Worm (Caenorhabditis elegans): ENCODE data around the gene gei-4.
A peak's percentile ranks its signal among the peaks of the same experiment; 100 is the strongest.

The gei-4 gene

DNA sequence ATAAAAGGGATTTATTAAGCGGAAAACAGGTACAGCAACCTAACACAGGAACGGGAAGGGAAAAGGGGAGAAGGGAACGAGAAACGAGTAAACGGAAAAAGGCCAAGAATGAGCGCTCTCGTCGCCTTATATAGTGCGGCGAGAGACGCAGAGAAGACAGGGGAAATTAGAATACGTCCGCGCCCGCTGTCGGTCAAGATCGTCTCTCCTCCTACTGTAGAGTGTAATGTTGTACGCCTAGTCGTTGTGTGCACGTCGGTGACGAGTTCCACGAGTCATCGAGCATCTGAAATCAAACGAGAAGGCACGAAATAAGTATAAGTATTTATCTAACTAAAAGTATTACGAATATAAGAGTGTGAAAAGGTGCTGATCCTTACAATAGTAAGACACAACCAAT lies 43.4 kb downstream of the gei-4 start:
- no peak for TF ChIP-seq nhr-11 (tag; optimal IDR thresholded peaks at IDR 0.05)
- no peak for TF ChIP-seq ceh-6 (GFP tag; optimal IDR thresholded peaks at IDR 0.05)
- no peak for TF ChIP-seq che-1 (tag; optimal IDR thresholded peaks at IDR 0.05)
- no peak for TF ChIP-seq lim-6 (tag; optimal IDR thresholded peaks at IDR 0.05)
- no peak for TF ChIP-seq C38D4.7 (GFP tag; optimal IDR thresholded peaks at IDR 0.05)
- no peak for TF ChIP-seq syd-9 (tag; optimal IDR thresholded peaks at IDR 0.05)
- TF ChIP-seq ceh-19 (GFP tag; optimal IDR thresholded peaks at IDR 0.05) = no peak
- no peak for TF ChIP-seq hlh-8 (tag; optimal IDR thresholded peaks at IDR 0.05)

DNA sequence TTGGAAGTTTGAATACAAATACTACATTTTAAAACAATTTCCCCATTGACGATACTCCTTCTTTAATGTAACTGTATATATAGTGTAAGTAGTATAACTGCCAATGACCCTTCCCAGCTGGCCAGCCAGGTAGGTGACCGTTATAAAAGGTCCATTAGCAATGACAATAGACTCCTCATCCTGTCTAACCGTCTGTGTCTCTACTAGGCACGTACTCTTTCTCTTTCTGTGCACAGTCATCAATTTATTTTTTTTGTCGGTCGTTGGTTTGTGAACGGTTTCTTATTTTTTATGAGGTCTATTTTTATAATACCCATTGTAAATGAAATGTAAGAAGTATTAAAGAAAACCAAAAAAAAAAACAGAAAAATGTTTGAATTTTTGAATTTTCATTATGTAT lies 50.0 kb downstream of the gei-4 start:
- TF ChIP-seq ttx-3 (tag; optimal IDR thresholded peaks at IDR 0.05) = no peak
- no peak for TF ChIP-seq C08G9.2 (tag; optimal IDR thresholded peaks at IDR 0.05)
- TF ChIP-seq ceh-34 (tag; optimal IDR thresholded peaks at IDR 0.05) = no peak
- TF ChIP-seq pax-1 (tag; optimal IDR thresholded peaks at IDR 0.05) = no peak
- no peak for TF ChIP-seq hlh-13 (GFP tag; optimal IDR thresholded peaks at IDR 0.05)
- TF ChIP-seq nhr-232 (tag; optimal IDR thresholded peaks at IDR 0.05) = no peak
- no peak for TF ChIP-seq ceh-2 (tag; optimal IDR thresholded peaks at IDR 0.05)
- TF ChIP-seq ceh-31 (tag; optimal IDR thresholded peaks at IDR 0.05) = no peak
- TF ChIP-seq pqm-1 (tag; optimal IDR thresholded peaks at IDR 0.05) = no peak
- no peak for TF ChIP-seq pros-1 (tag; optimal IDR thresholded peaks at IDR 0.05)
- no peak for TF ChIP-seq mec-3 (tag; optimal IDR thresholded peaks at IDR 0.05; ENCODE audit: borderline replicate concordance)
- TF ChIP-seq dmd-4 (tag; optimal IDR thresholded peaks at IDR 0.05; ENCODE audit: borderline replicate concordance) = no peak
- TF ChIP-seq F13H6.1 (tag; optimal IDR thresholded peaks at IDR 0.05) = no peak
- no peak for TF ChIP-seq rnt-1 (tag; optimal IDR thresholded peaks at IDR 0.05)
- TF ChIP-seq tbx-2 (tag; optimal IDR thresholded peaks at IDR 0.05) = no peak
- no peak for TF ChIP-seq ceh-18 (tag; optimal IDR thresholded peaks at IDR 0.05)
- TF ChIP-seq ref-2 (tag; optimal IDR thresholded peaks at IDR 0.05) = no peak

DNA sequence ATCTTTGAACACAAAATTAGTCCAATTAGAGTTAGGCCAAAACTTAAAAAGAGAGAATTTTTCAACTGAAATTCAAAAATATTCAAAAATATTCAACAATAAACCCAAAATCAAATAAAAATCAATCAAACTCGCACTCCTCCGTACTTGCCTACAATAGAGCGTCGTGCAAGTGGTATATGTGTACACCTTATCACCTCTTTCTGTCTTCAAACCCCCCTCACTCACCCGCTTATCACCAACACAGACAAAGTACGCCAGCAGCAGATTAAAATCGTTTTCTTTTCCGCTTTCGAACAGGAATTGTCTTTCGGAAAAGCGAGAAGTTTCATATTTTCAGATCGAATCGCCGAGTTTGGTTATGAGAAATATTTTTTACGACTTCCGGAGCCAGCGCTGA lies 55.4 kb downstream of the gei-4 start:
- TF ChIP-seq sox-2 (GFP tag; IDR thresholded peaks at IDR 0.05) = no peak
- TF ChIP-seq elt-2 (tag; optimal IDR thresholded peaks at IDR 0.05) = peak; percentile 61

DNA sequence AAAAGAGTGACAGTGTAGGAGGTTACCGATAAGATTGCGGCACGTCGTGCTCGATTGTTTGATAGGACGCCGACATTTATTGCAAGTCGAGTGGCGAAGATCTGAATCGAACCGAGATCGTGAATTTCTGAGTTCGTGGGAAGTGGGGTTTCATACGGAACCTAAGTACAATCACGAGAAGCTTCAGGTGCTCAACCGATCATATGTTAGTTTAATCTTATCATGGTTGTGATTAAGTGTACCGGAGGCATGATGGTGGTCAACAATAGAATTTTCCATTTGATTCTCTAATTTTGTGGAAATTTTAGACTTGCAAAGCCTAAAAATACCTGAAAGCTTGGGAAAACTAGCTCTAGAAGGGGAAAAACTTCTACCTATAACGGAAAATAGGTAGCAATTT lies 56.1 kb downstream of the gei-4 start, which contains the start of gene ads-1:
Gene ads-1 (minus strand): TSS at position 101 of the 400 bp plus-strand sequence.
- TF ChIP-seq fkh-6 (tag; optimal IDR thresholded peaks at IDR 0.05) = no peak
- no peak for TF ChIP-seq madf-2 (tag; optimal IDR thresholded peaks at IDR 0.05)
- no peak for TF ChIP-seq ceh-14 (tag; optimal IDR thresholded peaks at IDR 0.05)
- no peak for TF ChIP-seq eyg-1 (tag; optimal IDR thresholded peaks at IDR 0.05)
- TF ChIP-seq C08G9.2 (tag; optimal IDR thresholded peaks at IDR 0.05) = no peak
- no peak for TF ChIP-seq pat-9 (tag; optimal IDR thresholded peaks at IDR 0.05)
- no peak for TF ChIP-seq C38D4.7 (GFP tag; optimal IDR thresholded peaks at IDR 0.05)
- no peak for TF ChIP-seq lin-11 (tag; optimal IDR thresholded peaks at IDR 0.05)
- TF ChIP-seq fkh-10 (GFP tag; optimal IDR thresholded peaks at IDR 0.05) = no peak
- no peak for TF ChIP-seq K09A11.1 (tag; optimal IDR thresholded peaks at IDR 0.05; ENCODE audit: insufficient read depth)
- no peak for TF ChIP-seq ceh-9 (tag; optimal IDR thresholded peaks at IDR 0.05)
- TF ChIP-seq ref-2 (tag; optimal IDR thresholded peaks at IDR 0.05) = no peak
- no peak for TF ChIP-seq pax-1 (tag; optimal IDR thresholded peaks at IDR 0.05)
- TF ChIP-seq ceh-30 (tag; optimal IDR thresholded peaks at IDR 0.05) = no peak
- TF ChIP-seq sox-2 (GFP tag; IDR thresholded peaks at IDR 0.05) = no peak
- no peak for TF ChIP-seq pag-3 (tag; optimal IDR thresholded peaks at IDR 0.05; ENCODE audit: borderline replicate concordance)
- TF ChIP-seq F13H6.1 (tag; optimal IDR thresholded peaks at IDR 0.05) = no peak
- no peak for TF ChIP-seq ceh-2 (tag; optimal IDR thresholded peaks at IDR 0.05)
- TF ChIP-seq che-1 (tag; optimal IDR thresholded peaks at IDR 0.05) = no peak

Data from whole organism, late embryonic.